Worm (Caenorhabditis elegans) whole organism, L2 larva: ENCODE measurements around the gene clec-140.

Source experiments
- C34F6.9 ChIP-seq: fragments of 150-350 bp; optimal IDR thresholded peaks from 2 replicates; lab custom pipeline; 2014; ENCODE audit warnings: missing biosample characterization, missing genetic modification characterization
- Y55F3AM.14 ChIP-seq: fragments of 200-800 bp; sonication (Bioruptor generic); optimal IDR thresholded peaks from 2 replicates; lab custom pipeline; 2018; ENCODE audit warnings: mild to moderate bottlenecking, missing genetic modification characterization, missing compliant biosample characterization
- alr-1 ChIP-seq: fragments of 150-350 bp; optimal IDR thresholded peaks from 2 replicates; lab custom pipeline; 2014; ENCODE audit warnings: missing biosample characterization, missing genetic modification characterization
- ceh-82 ChIP-seq: fragments of 150-350 bp; optimal IDR thresholded peaks from 2 replicates; lab custom pipeline; 2014; ENCODE audit warnings: missing biosample characterization, missing genetic modification characterization
- elt-1 ChIP-seq: fragments of 150-350 bp; optimal IDR thresholded peaks from 2 replicates; lab custom pipeline; 2014; ENCODE audit warnings: missing biosample characterization, missing genetic modification characterization
- elt-3 ChIP-seq: sonication (generic microtip); optimal IDR thresholded peaks from 2 replicates; lab custom pipeline; 2017; ENCODE audit warnings: missing biosample characterization, missing genetic modification characterization
- fos-1 ChIP-seq: fragments of 150-350 bp; optimal IDR thresholded peaks from 2 replicates; lab custom pipeline; 2014; ENCODE audit warnings: missing biosample characterization, missing genetic modification characterization
- lin-13 ChIP-seq: fragments of 150-350 bp; optimal IDR thresholded peaks from 2 replicates; lab custom pipeline; 2014; ENCODE audit warnings: missing biosample characterization, missing genetic modification reagents, missing genetic modification characterization
- mab-5 ChIP-seq: fragments of 150-350 bp; optimal IDR thresholded peaks from 2 replicates; lab custom pipeline; 2014; ENCODE audit warnings: missing biosample characterization, missing genetic modification characterization
- nhr-237 ChIP-seq: fragments of 150-350 bp; optimal IDR thresholded peaks from 2 replicates; lab custom pipeline; 2014; ENCODE audit warnings: missing biosample characterization, missing genetic modification characterization
- nhr-6 ChIP-seq: fragments of 150-350 bp; optimal IDR thresholded peaks from 2 replicates; lab custom pipeline; 2014; ENCODE audit warnings: missing biosample characterization, missing genetic modification characterization
- peb-1 ChIP-seq: fragments of 150-350 bp; optimal IDR thresholded peaks from 2 replicates; lab custom pipeline; 2014; ENCODE audit warnings: missing biosample characterization, missing genetic modification characterization
- ztf-11 ChIP-seq: sonication (generic microtip); optimal IDR thresholded peaks from 2 replicates; lab custom pipeline; 2017; ENCODE audit warnings: missing biosample characterization, missing genetic modification characterization

DNA sequence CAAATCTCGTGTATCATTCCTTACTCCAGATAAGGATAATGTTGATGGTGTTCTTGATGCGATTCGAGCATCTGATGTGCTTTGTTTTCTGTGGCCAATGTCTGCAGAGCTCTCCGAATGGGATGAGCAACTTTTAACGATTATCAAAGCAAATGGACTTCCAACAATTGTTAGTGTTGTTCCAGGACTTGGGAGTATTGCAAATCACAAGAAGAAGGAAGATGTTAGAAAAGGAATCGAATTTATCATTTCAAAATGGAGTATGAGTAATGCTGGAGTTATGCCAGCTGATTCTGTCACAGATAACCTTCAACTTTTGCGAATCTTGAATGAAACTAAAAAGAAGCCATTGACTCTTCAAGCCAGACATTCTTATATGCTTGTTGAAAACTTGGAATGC, 38.0 kb downstream of the clec-140 start:
- no peak for TF ChIP-seq peb-1 (tag; lab: Kevin White, UChicago)
- TF ChIP-seq ztf-11 = no peak
- no peak for TF ChIP-seq fos-1
- TF ChIP-seq nhr-6 = no peak
- no peak for TF ChIP-seq elt-3
- no peak for TF ChIP-seq Y55F3AM.14 (GFP tag; lab: Kevin White, UChicago)
- TF ChIP-seq alr-1 (tag; lab: Kevin White, UChicago) = no peak
- TF ChIP-seq elt-1 (tag; lab: Kevin White, UChicago) = no peak
- no peak for TF ChIP-seq nhr-237 (tag; lab: Kevin White, UChicago)
- TF ChIP-seq C34F6.9 (tag; lab: Kevin White, UChicago) = no peak
- TF ChIP-seq ceh-82 (tag; lab: Kevin White, UChicago) = no peak
- no peak for TF ChIP-seq mab-5 (tag; lab: Kevin White, UChicago)
- no peak for TF ChIP-seq lin-13 (GFP tag; lab: Kevin White, UChicago)
